Fruit fly (Drosophila melanogaster) whole organism, embryonic: ENCODE data around the gene CG9107.

ENCODE experiments used
- Ada2b ChIP-seq: fragments of 200-800 bp; sonication (Bioruptor generic); IDR thresholded peaks from 2 replicates; pipeline ENCODE4 v1.3.6; 2022; ENCODE audit warnings: missing biosample characterization, missing genetic modification characterization
- Awh ChIP-seq: fragments of 200-800 bp; sonication (Bioruptor generic); IDR thresholded peaks from 2 replicates; pipeline ENCODE4, ENCODE4 v1.3.6; 2022; ENCODE audit warnings: missing biosample characterization, missing genetic modification characterization
- CG10543 ChIP-seq: fragments of 200-800 bp; sonication (Bioruptor generic); optimal IDR thresholded peaks from 3 replicates; lab custom pipeline; 2017; ENCODE audit warnings: missing biosample characterization, mild to moderate bottlenecking, missing genetic modification characterization, moderate library complexity
- CG10654 ChIP-seq: fragments of 200-800 bp; sonication (Bioruptor generic); optimal IDR thresholded peaks from 2 replicates; lab custom pipeline; 2016; ENCODE audit warnings: missing biosample characterization, missing genetic modification characterization
- CG11398 ChIP-seq: fragments of 200-800 bp; sonication (Bioruptor generic); optimal IDR thresholded peaks from 2 replicates; lab custom pipeline; 2016; ENCODE audit warnings: missing biosample characterization, missing genetic modification characterization
- CG12219 ChIP-seq: fragments of 200-800 bp; sonication (Bioruptor generic); optimal IDR thresholded peaks from 3 replicates; lab custom pipeline; 2018; ENCODE audit warnings: missing biosample characterization, mild to moderate bottlenecking, missing genetic modification characterization
- CG13624 ChIP-seq: fragments of 200-800 bp; sonication (Bioruptor generic); optimal IDR thresholded peaks from 2 replicates; lab custom pipeline; 2016; ENCODE audit warnings: missing biosample characterization, missing genetic modification characterization
- CG14441 ChIP-seq: fragments of 200-800 bp; sonication (Bioruptor generic); IDR thresholded peaks from 2 replicates; pipeline ENCODE4 v1.3.6; 2022; ENCODE audit warnings: missing biosample characterization, missing genetic modification characterization
- CG15479 ChIP-seq: fragments of 200-800 bp; sonication (Bioruptor generic); optimal IDR thresholded peaks from 3 replicates; lab custom pipeline; 2019; ENCODE audit warnings: missing biosample characterization, mild to moderate bottlenecking, missing genetic modification characterization, moderate library complexity
- CG15601 ChIP-seq: fragments of 200-800 bp; sonication (Bioruptor generic); optimal IDR thresholded peaks from 3 replicates; lab custom pipeline; 2019; ENCODE audit warnings: missing biosample characterization, mild to moderate bottlenecking, missing genetic modification characterization, moderate library complexity
- CG18011 ChIP-seq: fragments of 200-800 bp; sonication (Bioruptor generic); optimal IDR thresholded peaks from 2 replicates; lab custom pipeline; 2017; ENCODE audit warnings: missing biosample characterization, missing genetic modification characterization, mild to moderate bottlenecking, moderate library complexity, missing genotype
- CG2889 ChIP-seq: fragments of 200-800 bp; sonication (Bioruptor generic); IDR thresholded peaks from 3 replicates; pipeline ENCODE4 v1.3.6; 2022; ENCODE audit warnings: missing biosample characterization, missing genetic modification characterization
- CG30403 ChIP-seq: fragments of 200-800 bp; sonication (Bioruptor generic); optimal IDR thresholded peaks from 3 replicates; lab custom pipeline; 2016; ENCODE audit warnings: missing biosample characterization, missing genetic modification characterization
- CG3281 ChIP-seq: fragments of 200-800 bp; sonication (Bioruptor generic); optimal IDR thresholded peaks from 3 replicates; lab custom pipeline; 2017; ENCODE audit warnings: missing biosample characterization, mild to moderate bottlenecking, missing genetic modification characterization
- CG43689 ChIP-seq: fragments of 200-800 bp; sonication (Bioruptor generic); IDR thresholded peaks from 2 replicates; pipeline ENCODE4 v1.3.6; 2022; ENCODE audit warnings: missing biosample characterization, missing genetic modification characterization
- CG4404 ChIP-seq: fragments of 200-800 bp; sonication (Bioruptor generic); IDR thresholded peaks from 2 replicates; pipeline ENCODE4 v1.3.6; 2022; ENCODE audit warnings: missing biosample characterization, missing genetic modification characterization
- CG4707 ChIP-seq: fragments of 200-800 bp; sonication (Bioruptor generic); optimal IDR thresholded peaks from 2 replicates; lab custom pipeline; 2018; ENCODE audit warnings: missing biosample characterization, mild to moderate bottlenecking, missing genetic modification characterization, moderate library complexity
- CG6272 ChIP-seq: fragments of 200-800 bp; sonication (Bioruptor generic); IDR thresholded peaks from 2 replicates; pipeline ENCODE4 v1.3.6; 2022; ENCODE audit warnings: missing biosample characterization, missing genetic modification characterization
- CG6683 ChIP-seq: fragments of 200-800 bp; sonication (Bioruptor generic); optimal IDR thresholded peaks from 2 replicates; lab custom pipeline; 2017; ENCODE audit warnings: missing biosample characterization, mild to moderate bottlenecking, missing genetic modification characterization, missing genetic modification reagents
- D ChIP-seq, 2 experiments: fragments of 200-800 bp in 1 of 2; fragments of >200 bp in 1 of 2; sonication (Bioruptor generic) in 1 of 2; optimal IDR thresholded peaks; 2 replicates in 1 of 2; 3 replicates in 1 of 2; lab custom pipeline; 2017; ENCODE audit warnings: mild to moderate bottlenecking in 1 of 2, missing biosample characterization in 1 of 2, missing genetic modification characterization in 1 of 2, missing genetic modification reagents in 1 of 2
- Dek ChIP-seq: fragments of 200-800 bp; sonication (Bioruptor generic); optimal IDR thresholded peaks from 3 replicates; lab custom pipeline; 2019; ENCODE audit warnings: missing biosample characterization, mild to moderate bottlenecking, missing genetic modification characterization, moderate library complexity
- Hand ChIP-seq: fragments of 200-800 bp; sonication (Bioruptor generic); optimal IDR thresholded peaks from 2 replicates; lab custom pipeline; 2017; ENCODE audit warnings: mild to moderate bottlenecking, missing biosample characterization, missing genetic modification reagents, missing genetic modification characterization
- NK7.1 ChIP-seq: fragments of 200-800 bp; sonication (Bioruptor generic); optimal IDR thresholded peaks from 3 replicates; lab custom pipeline; 2016; ENCODE audit warnings: missing biosample characterization, missing genetic modification characterization
- Ptx1 ChIP-seq: fragments of 200-800 bp; sonication (Bioruptor generic); IDR thresholded peaks from 2 replicates; pipeline ENCODE4 v1.3.6; 2022; ENCODE audit warnings: missing biosample characterization, missing genetic modification characterization
- Sox102F ChIP-seq: fragments of 200-800 bp; sonication (Bioruptor generic); optimal IDR thresholded peaks from 2 replicates; lab custom pipeline; 2018; ENCODE audit warnings: missing biosample characterization, mild to moderate bottlenecking, missing genetic modification characterization, moderate library complexity
- Taf1 ChIP-seq: fragments of 200-800 bp; sonication (Bioruptor generic); IDR thresholded peaks from 2 replicates; pipeline ENCODE4 v1.3.6; 2022; ENCODE audit warnings: missing biosample characterization, missing genetic modification characterization
- ab ChIP-seq: fragments of 200-800 bp; sonication (Bioruptor generic); optimal IDR thresholded peaks from 2 replicates; lab custom pipeline; 2016; ENCODE audit warnings: missing biosample characterization, missing genetic modification characterization
- al ChIP-seq: fragments of 200-800 bp; sonication (Bioruptor generic); IDR thresholded peaks from 2 replicates; pipeline ENCODE4 v1.3.6; 2022; ENCODE audit warnings: missing biosample characterization, missing genetic modification characterization
- amos ChIP-seq: fragments of 200-800 bp; sonication (Bioruptor generic); IDR thresholded peaks from 2 replicates; pipeline ENCODE4 v1.3.6; 2022; ENCODE audit warnings: missing biosample characterization, missing genetic modification characterization; ENCODE audit not compliant: partially characterized antibody
- bigmax ChIP-seq: fragments of 200-800 bp; sonication (Bioruptor generic); optimal IDR thresholded peaks from 2 replicates; lab custom pipeline; 2018; ENCODE audit warnings: missing biosample characterization, mild to moderate bottlenecking, missing genetic modification characterization
- cato ChIP-seq: fragments of 200-800 bp; sonication (Bioruptor generic); optimal IDR thresholded peaks from 2 replicates; lab custom pipeline; 2016; ENCODE audit warnings: missing biosample characterization, missing genetic modification characterization, borderline replicate concordance
- ci ChIP-seq: fragments of 200-800 bp; sonication (Bioruptor generic); IDR thresholded peaks from 3 replicates; pipeline ENCODE4 v1.3.6; 2022; ENCODE audit warnings: missing biosample characterization, missing genetic modification characterization
- da ChIP-seq: fragments of 200-800 bp; sonication (Bioruptor generic); optimal IDR thresholded peaks from 2 replicates; lab custom pipeline; 2016; ENCODE audit warnings: missing biosample characterization, missing genetic modification characterization
- dmrt11E ChIP-seq: fragments of 200-800 bp; sonication (Bioruptor generic); optimal IDR thresholded peaks from 3 replicates; lab custom pipeline; 2018; ENCODE audit warnings: missing biosample characterization, mild to moderate bottlenecking, missing genetic modification characterization, moderate library complexity
- en ChIP-seq: fragments of 200-800 bp; sonication (Bioruptor generic); optimal IDR thresholded peaks from 2 replicates; lab custom pipeline; 2016; ENCODE audit warnings: missing biosample characterization, missing genetic modification characterization
- fd64A ChIP-seq: fragments of 200-800 bp; sonication (Bioruptor generic); optimal IDR thresholded peaks from 3 replicates; lab custom pipeline; 2018; ENCODE audit warnings: missing biosample characterization, mild to moderate bottlenecking, missing genetic modification characterization
- gcm ChIP-seq: fragments of 200-800 bp; sonication (Bioruptor generic); optimal IDR thresholded peaks from 2 replicates; lab custom pipeline; 2019; ENCODE audit warnings: missing biosample characterization, mild to moderate bottlenecking, missing genetic modification characterization, moderate library complexity
- grau ChIP-seq: fragments of 200-800 bp; optimal IDR thresholded peaks from 3 replicates; lab custom pipeline; 2019; ENCODE audit warnings: missing biosample characterization, mild to moderate bottlenecking, missing genetic modification characterization, moderate library complexity
- ind ChIP-seq: fragments of 200-800 bp; sonication (Bioruptor generic); optimal IDR thresholded peaks from 3 replicates; lab custom pipeline; 2016; ENCODE audit warnings: missing biosample characterization, missing genetic modification characterization
- kah ChIP-seq: fragments of 200-800 bp; sonication (Bioruptor generic); optimal IDR thresholded peaks from 2 replicates; lab custom pipeline; 2018; ENCODE audit warnings: missing biosample characterization, mild to moderate bottlenecking, missing genetic modification characterization
- knrl ChIP-seq: fragments of 200-800 bp; sonication (Bioruptor generic); IDR thresholded peaks from 3 replicates; pipeline ENCODE4 v1.3.6; 2022; ENCODE audit warnings: missing biosample characterization, missing genetic modification characterization; ENCODE audit not compliant: partially characterized antibody
- lilli ChIP-seq: fragments of 200-800 bp; sonication (Bioruptor generic); optimal IDR thresholded peaks from 3 replicates; lab custom pipeline; 2016; ENCODE audit warnings: missing biosample characterization, missing genetic modification characterization
- lmd ChIP-seq: fragments of 200-800 bp; sonication (Bioruptor generic); IDR thresholded peaks from 2 replicates; pipeline ENCODE4 v1.3.6; 2022; ENCODE audit warnings: missing biosample characterization, missing genetic modification characterization
- mirr ChIP-seq: fragments of 200-800 bp; sonication (Bioruptor generic); optimal IDR thresholded peaks from 3 replicates; lab custom pipeline; 2018; ENCODE audit warnings: missing biosample characterization, mild to moderate bottlenecking, missing genetic modification characterization
- nom ChIP-seq: fragments of 200-800 bp; sonication (Bioruptor generic); optimal IDR thresholded peaks from 2 replicates; lab custom pipeline; 2017; ENCODE audit warnings: missing biosample characterization, missing genetic modification characterization, mild to moderate bottlenecking, moderate library complexity, missing genetic modification reagents
- phol ChIP-seq: fragments of 200-800 bp; sonication (Bioruptor generic); optimal IDR thresholded peaks from 3 replicates; lab custom pipeline; 2018; ENCODE audit warnings: missing biosample characterization, mild to moderate bottlenecking, missing genetic modification characterization, moderate library complexity
- row ChIP-seq: fragments of 200-800 bp; sonication (Bioruptor generic); IDR thresholded peaks from 3 replicates; pipeline ENCODE4 v1.3.6; 2022; ENCODE audit warnings: missing biosample characterization, missing genetic modification characterization
- sisA ChIP-seq: fragments of 200-800 bp; sonication (Bioruptor generic); IDR thresholded peaks from 2 replicates; pipeline ENCODE4 v1.3.6; 2022; ENCODE audit warnings: missing biosample characterization, missing genetic modification characterization
- slou ChIP-seq: fragments of 200-800 bp; sonication (Bioruptor generic); optimal IDR thresholded peaks from 3 replicates; lab custom pipeline; 2016; ENCODE audit warnings: missing biosample characterization, missing genetic modification characterization
- sr ChIP-seq: fragments of 200-800 bp; sonication (Bioruptor generic); IDR thresholded peaks from 3 replicates; pipeline ENCODE4 v1.3.6; 2022; ENCODE audit warnings: missing biosample characterization, missing genetic modification characterization
- stc ChIP-seq: fragments of 200-800 bp; sonication (Bioruptor generic); IDR thresholded peaks from 2 replicates; pipeline ENCODE4 v1.3.6; 2022; ENCODE audit warnings: missing biosample characterization, missing genetic modification characterization
- tgo ChIP-seq: fragments of 200-800 bp; sonication (Bioruptor generic); IDR thresholded peaks from 3 replicates; pipeline ENCODE4 v1.3.6; 2022; ENCODE audit warnings: missing biosample characterization, missing genetic modification characterization
- trem ChIP-seq: fragments of 200-800 bp; optimal IDR thresholded peaks from 3 replicates; lab custom pipeline; 2019; ENCODE audit warnings: missing biosample characterization, mild to moderate bottlenecking, missing genetic modification characterization, moderate library complexity

Gene CG9107

DNA sequence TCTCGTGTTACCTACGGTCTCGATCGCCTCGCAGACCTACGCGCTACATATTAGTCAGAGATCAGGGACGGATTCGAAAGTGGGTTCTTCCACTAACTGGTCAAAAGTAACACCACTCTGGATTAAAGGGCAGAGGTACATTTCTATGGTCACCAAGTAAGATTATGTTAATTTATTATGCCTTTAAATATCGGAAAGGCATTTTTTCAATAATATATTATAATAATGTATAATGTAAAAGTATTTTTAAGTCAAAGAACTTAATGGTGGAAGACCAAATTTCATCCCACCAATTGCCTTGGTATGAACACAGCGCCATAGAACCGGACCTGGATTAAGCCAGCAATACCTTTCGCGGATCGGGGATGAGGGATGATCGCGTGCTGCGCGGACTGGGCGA is 1.5 kb downstream of the CG9107 start (continued):
- no peak for TF ChIP-seq CG18011 (GFP tag; lab: Kevin White, UChicago)
- peak; percentile 64 for TF ChIP-seq nom (GFP tag; lab: Kevin White, UChicago)
- no peak for TF ChIP-seq D (optimal IDR thresholded peaks at IDR 0.05; lab: Kevin White, UChicago)
- TF ChIP-seq D (GFP tag; optimal IDR thresholded peaks at IDR 0.05; lab: Kevin White, UChicago) = peak; percentile 10
- TF ChIP-seq bigmax (GFP tag; lab: Kevin White, UChicago) = no peak
- TF ChIP-seq Ptx1 = no peak
- no peak for TF ChIP-seq Awh (GFP tag; lab: Robert Waterston, UW)
- no peak for TF ChIP-seq row (GFP tag; lab: Robert Waterston, UW)
- no peak for TF ChIP-seq ab (GFP tag; lab: Kevin White, UChicago)
- TF ChIP-seq cato = no peak
- TF ChIP-seq NK7.1 (GFP tag; lab: Kevin White, UChicago) = no peak
- peak; percentile 68 for TF ChIP-seq CG4404 (GFP tag; lab: Robert Waterston, UW)
- no peak for TF ChIP-seq ci (GFP tag; lab: Robert Waterston, UW)
- TF ChIP-seq CG10654 (GFP tag; lab: Kevin White, UChicago) = no peak
- TF ChIP-seq lmd (GFP tag; lab: Robert Waterston, UW) = no peak
- no peak for TF ChIP-seq sr (GFP tag; lab: Robert Waterston, UW)
- TF ChIP-seq sisA (GFP tag; lab: Robert Waterston, UW) = 0 out of 2 replicates have a peak, but pooled peaks have one; percentile 27
- no peak for TF ChIP-seq mirr (GFP tag; lab: Kevin White, UChicago)
- TF ChIP-seq CG43689 (GFP tag; lab: Robert Waterston, UW) = no peak
- no peak for TF ChIP-seq slou
- TF ChIP-seq Hand (GFP tag; lab: Kevin White, UChicago) = no peak
- TF ChIP-seq trem (tag; lab: Kevin White, UChicago) = peak; percentile 7
- TF ChIP-seq CG4707 (GFP tag; lab: Kevin White, UChicago) = no peak
- no peak for TF ChIP-seq knrl (GFP tag; lab: Robert Waterston, UW)
- TF ChIP-seq da = no peak
- no peak for TF ChIP-seq tgo
- no peak for TF ChIP-seq CG14441 (GFP tag; lab: Robert Waterston, UW)
- TF ChIP-seq stc (GFP tag; lab: Robert Waterston, UW) = no peak
- TF ChIP-seq grau (tag; lab: Kevin White, UChicago) = no peak
- TF ChIP-seq kah (GFP tag; lab: Kevin White, UChicago) = no peak
- TF ChIP-seq dmrt11E = peak; percentile 13
- no peak for TF ChIP-seq Ada2b (GFP tag; lab: Robert Waterston, UW)
- TF ChIP-seq Dek (tag; lab: Kevin White, UChicago) = no peak
- TF ChIP-seq fd64A (GFP tag; lab: Kevin White, UChicago) = no peak
- TF ChIP-seq CG13624 (GFP tag; lab: Kevin White, UChicago) = no peak
- TF ChIP-seq CG2889 (GFP tag; lab: Robert Waterston, UW) = no peak
- TF ChIP-seq Sox102F (GFP tag; lab: Kevin White, UChicago) = no peak
- no peak for TF ChIP-seq gcm (GFP tag; lab: Kevin White, UChicago)

DNA sequence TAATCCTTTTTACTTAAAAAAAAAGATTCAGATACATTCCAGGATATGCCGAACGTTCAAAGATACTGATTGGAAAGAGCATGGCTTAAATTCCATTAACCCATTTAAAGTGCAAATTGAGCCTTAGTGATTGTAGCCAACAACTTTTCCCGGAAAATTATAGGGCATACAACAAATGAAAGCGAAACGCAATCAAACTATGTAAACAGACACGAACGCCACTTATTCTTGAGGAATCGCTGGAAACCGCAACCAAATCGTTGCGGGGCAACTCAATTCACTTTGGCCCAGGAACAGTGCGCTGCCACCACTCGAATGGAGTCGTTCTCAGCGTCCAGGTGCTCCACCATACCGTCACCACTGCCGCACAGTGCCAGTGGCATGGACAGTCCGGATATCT is 3.8 kb downstream of the CG9107 start, which contains the start of gene CG13996:
Gene CG13996 (plus strand): TSS at position 301 of the 400 bp plus-strand sequence.
- no peak for TF ChIP-seq CG6683 (GFP tag; lab: Kevin White, UChicago)
- no peak for TF ChIP-seq lilli (GFP tag; lab: Kevin White, UChicago)
- TF ChIP-seq CG6272 (GFP tag; lab: Robert Waterston, UW) = no peak
- TF ChIP-seq Taf1 (GFP tag; lab: Robert Waterston, UW) = no peak
- no peak for TF ChIP-seq al (GFP tag; lab: Robert Waterston, UW)
- no peak for TF ChIP-seq en (GFP tag; lab: Kevin White, UChicago)
- no peak for TF ChIP-seq CG30403 (GFP tag; lab: Kevin White, UChicago)
- TF ChIP-seq CG12219 = no peak
- TF ChIP-seq amos (GFP tag; lab: Robert Waterston, UW) = no peak
- TF ChIP-seq CG15479 (GFP tag; lab: Kevin White, UChicago) = no peak
- TF ChIP-seq CG10543 (GFP tag; lab: Kevin White, UChicago) = no peak
- TF ChIP-seq ind (GFP tag; lab: Kevin White, UChicago) = no peak
- TF ChIP-seq CG15601 (tag; lab: Kevin White, UChicago) = no peak
- TF ChIP-seq phol (tag; lab: Kevin White, UChicago) = no peak
- TF ChIP-seq CG3281 = no peak
- no peak for TF ChIP-seq CG11398 (GFP tag; lab: Kevin White, UChicago)
